Fruit fly (Drosophila melanogaster) whole organism, prepupa: ENCODE data around the gene CG9312.

Experiments used
- Blimp-1 ChIP-seq: fragments of 200-800 bp; sonication (Bioruptor generic); optimal IDR thresholded peaks from 3 replicates; lab custom pipeline; 2017; ENCODE audit warnings: missing biosample characterization, missing genetic modification characterization, mild to moderate bottlenecking, moderate library complexity, missing genetic modification reagents
- CG10631 ChIP-seq: fragments of 200-800 bp; sonication (Bioruptor generic); optimal IDR thresholded peaks from 2 replicates; lab custom pipeline; 2016; ENCODE audit warnings: missing biosample characterization, missing genetic modification characterization
- CG10669 ChIP-seq: fragments of 200-800 bp; sonication (Bioruptor generic); optimal IDR thresholded peaks from 3 replicates; lab custom pipeline; 2018; ENCODE audit warnings: missing biosample characterization, mild to moderate bottlenecking, missing genetic modification characterization, moderate library complexity
- CG11294 ChIP-seq: fragments of 200-800 bp; sonication (Bioruptor generic); IDR thresholded peaks from 2 replicates; pipeline ENCODE4 v1.3.6; 2022; ENCODE audit warnings: missing biosample characterization, missing genetic modification characterization
- CG11762 ChIP-seq: fragments of 200-800 bp; sonication (Bioruptor generic); optimal IDR thresholded peaks from 3 replicates; lab custom pipeline; 2016; ENCODE audit warnings: missing biosample characterization, missing genetic modification characterization; ENCODE audit not compliant: insufficient read depth
- CG15336 ChIP-seq: fragments of 200-800 bp; sonication (Bioruptor generic); IDR thresholded peaks from 2 replicates; pipeline ENCODE4 v1.3.6; 2022; ENCODE audit warnings: missing biosample characterization, missing genetic modification characterization
- CG1621 ChIP-seq: fragments of 200-800 bp; sonication (Bioruptor generic); optimal IDR thresholded peaks from 3 replicates; lab custom pipeline; 2018; ENCODE audit warnings: missing biosample characterization, mild to moderate bottlenecking, missing genetic modification characterization
- CG16779 ChIP-seq: fragments of 200-800 bp; sonication (Bioruptor generic); optimal IDR thresholded peaks from 3 replicates; lab custom pipeline; 2017; ENCODE audit warnings: missing biosample characterization, mild to moderate bottlenecking, missing genetic modification characterization
- CG3032 ChIP-seq: fragments of 200-800 bp; optimal IDR thresholded peaks from 2 replicates; lab custom pipeline; 2019; ENCODE audit warnings: missing biosample characterization, mild to moderate bottlenecking, missing genetic modification characterization, moderate library complexity
- CG31627 ChIP-seq: fragments of 200-800 bp; sonication (Bioruptor generic); optimal IDR thresholded peaks from 3 replicates; lab custom pipeline; 2016; ENCODE audit warnings: missing biosample characterization, missing genetic modification characterization
- CG6163 ChIP-seq: fragments of 200-800 bp; sonication (Bioruptor generic); IDR thresholded peaks from 3 replicates; pipeline ENCODE4 v1.3.6; 2022; ENCODE audit warnings: missing biosample characterization, missing genetic modification characterization
- CG6276 ChIP-seq: fragments of 200-800 bp; sonication (Bioruptor generic); optimal IDR thresholded peaks from 2 replicates; lab custom pipeline; 2017; ENCODE audit warnings: missing biosample characterization, mild to moderate bottlenecking, missing genetic modification characterization
- CG6792 ChIP-seq: fragments of 200-800 bp; sonication (Bioruptor generic); optimal IDR thresholded peaks from 3 replicates; lab custom pipeline; 2016; ENCODE audit warnings: missing biosample characterization, missing genetic modification characterization
- CG6808 ChIP-seq: fragments of 200-800 bp; sonication (Bioruptor generic); optimal IDR thresholded peaks from 3 replicates; lab custom pipeline; 2017; ENCODE audit warnings: missing biosample characterization, missing genetic modification characterization, mild to moderate bottlenecking, moderate library complexity, missing genetic modification reagents
- CG7368 ChIP-seq: fragments of 200-800 bp; sonication (Bioruptor generic); optimal IDR thresholded peaks from 3 replicates; lab custom pipeline; 2016; ENCODE audit warnings: missing biosample characterization, missing genetic modification characterization
- CG8119 ChIP-seq: fragments of 200-800 bp; sonication (Bioruptor generic); IDR thresholded peaks from 3 replicates; pipeline ENCODE4 v1.3.6; 2022; ENCODE audit warnings: missing biosample characterization, missing genetic modification characterization
- CG8319 ChIP-seq: fragments of 200-800 bp; sonication (Bioruptor generic); optimal IDR thresholded peaks from 3 replicates; lab custom pipeline; 2016; ENCODE audit warnings: missing biosample characterization, missing genetic modification characterization
- CG8632 ChIP-seq: fragments of 200-800 bp; sonication (Bioruptor generic); optimal IDR thresholded peaks from 3 replicates; lab custom pipeline; 2016; ENCODE audit warnings: missing biosample characterization, missing genetic modification characterization
- CG9139 ChIP-seq: fragments of 200-800 bp; sonication (Bioruptor generic); optimal IDR thresholded peaks from 3 replicates; lab custom pipeline; 2017; ENCODE audit warnings: missing biosample characterization, mild to moderate bottlenecking, missing genetic modification characterization
- Eip75B ChIP-seq: fragments of 200-800 bp; sonication (Bioruptor generic); optimal IDR thresholded peaks from 3 replicates; lab custom pipeline; 2016; ENCODE audit warnings: missing biosample characterization, missing genetic modification characterization
- Eip78C ChIP-seq: fragments of 200-800 bp; sonication (Bioruptor generic); peaks from one replicate; lab custom pipeline; 2016; ENCODE audit warnings: missing biosample characterization, missing genetic modification characterization
- Eip93F ChIP-seq: fragments of 200-800 bp; sonication (Bioruptor generic); optimal IDR thresholded peaks from 2 replicates; lab custom pipeline; 2016; ENCODE audit warnings: missing biosample characterization, mild to moderate bottlenecking, missing genetic modification characterization
- Ets21C ChIP-seq: fragments of 200-800 bp; sonication (Bioruptor generic); optimal IDR thresholded peaks from 3 replicates; lab custom pipeline; 2016; ENCODE audit warnings: missing biosample characterization, missing genetic modification characterization
- Ets96B ChIP-seq: fragments of 200-800 bp; optimal IDR thresholded peaks from 2 replicates; lab custom pipeline; 2019; ENCODE audit warnings: missing biosample characterization, mild to moderate bottlenecking, missing genetic modification characterization, moderate library complexity
- Gug ChIP-seq: fragments of 200-800 bp; sonication (Bioruptor generic); IDR thresholded peaks from 2 replicates; pipeline ENCODE4 v1.3.6; 2022; ENCODE audit warnings: missing biosample characterization, missing genetic modification characterization
- Hr38 ChIP-seq: sonication (Bioruptor generic); optimal IDR thresholded peaks from 2 replicates; lab custom pipeline; 2016; ENCODE audit warnings: missing biosample characterization, missing genetic modification characterization
- Hr39 ChIP-seq: fragments of 200-800 bp; sonication (Bioruptor generic); optimal IDR thresholded peaks from 2 replicates; lab custom pipeline; 2016; ENCODE audit warnings: missing biosample characterization, missing genetic modification characterization
- Hr4 ChIP-seq: fragments of 200-800 bp; sonication (Bioruptor generic); optimal IDR thresholded peaks from 3 replicates; lab custom pipeline; 2016; ENCODE audit warnings: missing biosample characterization, missing genetic modification characterization
- Lpt ChIP-seq: fragments of 200-800 bp; sonication (Bioruptor generic); optimal IDR thresholded peaks from 3 replicates; lab custom pipeline; 2016; ENCODE audit warnings: missing biosample characterization, missing genetic modification characterization
- Met ChIP-seq: fragments of 200-800 bp; sonication (Bioruptor generic); optimal IDR thresholded peaks from 3 replicates; lab custom pipeline; 2016; ENCODE audit warnings: missing biosample characterization, missing genetic modification characterization
- OdsH ChIP-seq: fragments of 200-800 bp; sonication (Bioruptor generic); optimal IDR thresholded peaks from 3 replicates; lab custom pipeline; 2016; ENCODE audit warnings: missing biosample characterization, missing genetic modification characterization
- Sox102F ChIP-seq: fragments of 200-800 bp; sonication (Bioruptor generic); optimal IDR thresholded peaks from 2 replicates; lab custom pipeline; 2016; ENCODE audit warnings: missing biosample characterization, mild to moderate bottlenecking, missing genetic modification characterization
- Sox14 ChIP-seq: fragments of 200-800 bp; sonication (Bioruptor generic); optimal IDR thresholded peaks from 3 replicates; lab custom pipeline; 2016; ENCODE audit warnings: missing biosample characterization, missing genetic modification characterization
- Sox15 ChIP-seq: fragments of 200-800 bp; sonication (Bioruptor generic); optimal IDR thresholded peaks from 3 replicates; lab custom pipeline; 2016; ENCODE audit warnings: missing biosample characterization, missing genetic modification characterization
- achi ChIP-seq: fragments of 200-800 bp; sonication (Bioruptor generic); optimal IDR thresholded peaks from 3 replicates; lab custom pipeline; 2016; ENCODE audit warnings: missing biosample characterization, missing genetic modification characterization
- acj6 ChIP-seq: fragments of 200-800 bp; sonication (Bioruptor generic); optimal IDR thresholded peaks from 3 replicates; lab custom pipeline; 2016; ENCODE audit warnings: missing biosample characterization, missing genetic modification characterization
- cyc ChIP-seq: fragments of 200-800 bp; sonication (Bioruptor generic); optimal IDR thresholded peaks from 3 replicates; lab custom pipeline; 2016; ENCODE audit warnings: missing biosample characterization, missing genetic modification characterization
- dac ChIP-seq: fragments of 200-800 bp; sonication (Bioruptor generic); optimal IDR thresholded peaks from 2 replicates; lab custom pipeline; 2017; ENCODE audit warnings: missing biosample characterization, mild to moderate bottlenecking, missing genetic modification characterization
- dsx ChIP-seq: fragments of 200-800 bp; optimal IDR thresholded peaks from 3 replicates; lab custom pipeline; 2019; ENCODE audit warnings: missing biosample characterization, mild to moderate bottlenecking, missing genetic modification characterization, moderate library complexity; ENCODE audit not compliant: poor library complexity, severe bottlenecking
- eg ChIP-seq: fragments of 200-800 bp; sonication (Bioruptor generic); IDR thresholded peaks from 3 replicates; pipeline ENCODE4 v1.3.6; 2022; ENCODE audit warnings: missing biosample characterization, missing genetic modification characterization
- esn ChIP-seq: fragments of 200-800 bp; sonication (Bioruptor generic); optimal IDR thresholded peaks from 2 replicates; lab custom pipeline; 2016; ENCODE audit warnings: missing biosample characterization, mild to moderate bottlenecking, missing genetic modification characterization, moderate library complexity
- fd59A ChIP-seq: fragments of 200-800 bp; sonication (Bioruptor generic); optimal IDR thresholded peaks from 2 replicates; lab custom pipeline; 2017; ENCODE audit warnings: missing biosample characterization, mild to moderate bottlenecking, missing genetic modification characterization, missing genetic modification reagents
- fd85E ChIP-seq: fragments of 200-800 bp; sonication (Bioruptor generic); optimal IDR thresholded peaks from 3 replicates; lab custom pipeline; 2016; ENCODE audit warnings: missing biosample characterization, missing genetic modification characterization
- lz ChIP-seq: fragments of 200-800 bp; sonication (Bioruptor generic); optimal IDR thresholded peaks from 3 replicates; lab custom pipeline; 2016; ENCODE audit warnings: missing biosample characterization, missing genetic modification characterization
- net ChIP-seq: fragments of 200-800 bp; sonication (Bioruptor generic); optimal IDR thresholded peaks from 3 replicates; lab custom pipeline; 2016; ENCODE audit warnings: missing biosample characterization, missing genetic modification characterization
- pdm3 ChIP-seq: fragments of 200-800 bp; sonication (Bioruptor generic); optimal IDR thresholded peaks from 3 replicates; lab custom pipeline; 2016; ENCODE audit warnings: missing biosample characterization, missing genetic modification characterization
- salr ChIP-seq, 2 experiments: fragments of 200-800 bp; sonication (Bioruptor generic); optimal IDR thresholded peaks; 3 replicates each; lab custom pipeline; 2016 to 2018; ENCODE audit warnings: missing biosample characterization in 2 of 2, missing genetic modification characterization in 2 of 2, mild to moderate bottlenecking in 1 of 2
- spab ChIP-seq: fragments of 200-800 bp; sonication (Bioruptor generic); optimal IDR thresholded peaks from 2 replicates; lab custom pipeline; 2017; ENCODE audit warnings: missing biosample characterization, mild to moderate bottlenecking, missing genetic modification characterization, missing genetic modification reagents
- ss ChIP-seq, 2 experiments: fragments of 200-800 bp; sonication (Bioruptor generic); optimal IDR thresholded peaks; 2 replicates in 1 of 2; 3 replicates in 1 of 2; lab custom pipeline; 2017 to 2018; ENCODE audit warnings: mild to moderate bottlenecking in 2 of 2, missing biosample characterization in 2 of 2, missing genetic modification characterization in 2 of 2, moderate library complexity in 1 of 2
- svp ChIP-seq: fragments of 200-800 bp; sonication (Bioruptor generic); peaks from one replicate; lab custom pipeline; 2016; ENCODE audit warnings: missing biosample characterization, missing genetic modification characterization
- topi ChIP-seq: fragments of 200-800 bp; sonication (Bioruptor generic); optimal IDR thresholded peaks from 3 replicates; lab custom pipeline; 2016; ENCODE audit warnings: missing biosample characterization, missing genetic modification characterization
- vri ChIP-seq: fragments of 200-800 bp; sonication (Bioruptor generic); optimal IDR thresholded peaks from 3 replicates; lab custom pipeline; 2016; ENCODE audit warnings: missing biosample characterization, mild to moderate bottlenecking, missing genetic modification characterization

CG9312 gene

DNA sequence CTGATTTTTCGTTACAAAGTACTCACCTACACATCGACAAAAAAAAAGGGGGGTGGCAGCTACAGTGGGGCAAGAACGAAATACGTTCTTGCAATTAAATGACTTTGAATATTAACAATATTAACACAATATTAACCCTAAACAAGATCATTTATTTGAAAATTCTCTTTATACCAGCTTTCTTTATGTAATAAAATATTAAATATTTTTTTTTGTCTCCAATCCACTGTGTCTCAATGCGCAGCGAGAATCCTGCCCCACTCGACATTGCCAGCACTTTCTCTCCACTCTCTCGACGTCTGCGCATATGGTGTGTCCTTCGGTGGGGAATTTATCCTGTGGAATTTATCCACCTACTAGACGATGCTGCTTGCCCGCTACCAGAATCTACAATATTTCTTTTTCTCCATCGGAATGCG is 34.9 kb downstream of the CG9312 start:
- TF ChIP-seq salr (GFP tag; optimal IDR thresholded peaks at IDR 0.05; lab: Kevin White, UChicago): no peak
- peak; percentile 53 for TF ChIP-seq CG7368 (GFP tag; lab: Kevin White, UChicago)
- TF ChIP-seq CG8319 (GFP tag; lab: Kevin White, UChicago): peak; percentile 30
- peak; percentile 70 for TF ChIP-seq lz (GFP tag; lab: Kevin White, UChicago)
- peak; percentile 36 for TF ChIP-seq dac (GFP tag; lab: Kevin White, UChicago)
- peak; percentile 70 for TF ChIP-seq net (GFP tag; lab: Kevin White, UChicago)
- TF ChIP-seq CG10669 (GFP tag; lab: Kevin White, UChicago): peak; percentile 65
- peak; percentile 67 for TF ChIP-seq Hr4 (GFP tag; lab: Kevin White, UChicago)
- TF ChIP-seq ss (GFP tag; optimal IDR thresholded peaks at IDR 0.05; lab: Kevin White, UChicago): peak; percentile 50 to 85
- TF ChIP-seq Eip75B (GFP tag; lab: Kevin White, UChicago): peak; percentile 69
- peak; percentile 46 for TF ChIP-seq Ets96B (tag; lab: Kevin White, UChicago)
- TF ChIP-seq CG6163: peak; percentile 92
- TF ChIP-seq CG11294 (GFP tag; lab: Robert Waterston, UW): peak; percentile 75
- TF ChIP-seq Blimp-1 (GFP tag; lab: Kevin White, UChicago): peak; percentile 14
- TF ChIP-seq CG9139 (GFP tag; lab: Kevin White, UChicago): peak; percentile 65
- TF ChIP-seq CG6276 (GFP tag; lab: Kevin White, UChicago): peak; percentile 53
- peak; percentile 84 for TF ChIP-seq Gug (GFP tag; lab: Robert Waterston, UW)
- peak; percentile 93 for TF ChIP-seq Eip78C (GFP tag; lab: Kevin White, UChicago)
- peak; percentile 55 for TF ChIP-seq pdm3 (GFP tag; lab: Kevin White, UChicago)
- TF ChIP-seq Met (GFP tag; lab: Kevin White, UChicago): peak; percentile 71
- TF ChIP-seq CG31627 (GFP tag; lab: Kevin White, UChicago): peak; percentile 40
- TF ChIP-seq Lpt (GFP tag; lab: Kevin White, UChicago): peak; percentile 51
- TF ChIP-seq fd59A (GFP tag; lab: Kevin White, UChicago): peak; percentile 43
- TF ChIP-seq Hr39 (GFP tag; lab: Kevin White, UChicago): peak; percentile 10
- TF ChIP-seq fd85E (GFP tag; lab: Kevin White, UChicago): no peak
- peak; percentile 71 for TF ChIP-seq acj6
- peak; percentile 88 for TF ChIP-seq svp (GFP tag; lab: Kevin White, UChicago)
- peak; percentile 75 for TF ChIP-seq esn (GFP tag; lab: Kevin White, UChicago)
- peak; percentile 50 for TF ChIP-seq cyc (GFP tag; lab: Kevin White, UChicago)
- TF ChIP-seq topi: peak; percentile 65
- TF ChIP-seq CG8632: peak; percentile 76
- TF ChIP-seq Ets21C (GFP tag; lab: Kevin White, UChicago): peak; percentile 10
- peak; percentile 53 for TF ChIP-seq vri (GFP tag; lab: Kevin White, UChicago)
- TF ChIP-seq CG3032 (tag; lab: Kevin White, UChicago): peak; percentile 51
- peak; percentile 55 for TF ChIP-seq CG11762
- TF ChIP-seq CG10631: peak; percentile 75
- TF ChIP-seq Sox102F (GFP tag; lab: Kevin White, UChicago): peak; percentile 60
- TF ChIP-seq Sox15 (GFP tag; lab: Kevin White, UChicago): peak; percentile 15
- TF ChIP-seq CG8119: peak; percentile 88
- peak; percentile 46 for TF ChIP-seq CG16779
- peak; percentile 91 for TF ChIP-seq CG15336 (GFP tag; lab: Robert Waterston, UW)
- no peak for TF ChIP-seq Eip93F (GFP tag; lab: Kevin White, UChicago)
- peak; percentile 70 for TF ChIP-seq spab
- TF ChIP-seq Sox14 (GFP tag; lab: Kevin White, UChicago): peak; percentile 40
- TF ChIP-seq Hr38 (GFP tag; lab: Kevin White, UChicago): no peak
- peak; percentile 78 for TF ChIP-seq CG6808 (GFP tag; lab: Kevin White, UChicago)
- TF ChIP-seq achi: peak; percentile 84
- peak; percentile 68 for TF ChIP-seq CG6792
- TF ChIP-seq eg: peak; percentile 91
- no peak for TF ChIP-seq dsx (GFP tag; lab: Kevin White, UChicago)
- peak; percentile 72 for TF ChIP-seq OdsH (GFP tag; lab: Kevin White, UChicago)
- TF ChIP-seq CG1621 (tag; lab: Kevin White, UChicago): peak; percentile 66
